Fruit fly (Drosophila melanogaster): ENCODE measurements around the gene CG10650.

- TF ChIP-seq usp (GFP tag; optimal IDR thresholded peaks at IDR 0.05) = no peak
- no peak for TF ChIP-seq CG8478 (optimal IDR thresholded peaks at IDR 0.05)
- no peak for TF ChIP-seq pan (optimal IDR thresholded peaks at IDR 0.05)
- no peak for TF ChIP-seq EcR (GFP tag; optimal IDR thresholded peaks at IDR 0.05)
These were observed 13.4 kb upstream of the CG10650 start, which contains the start of gene RpL30 for dm6 chr2L:19009130-19009529.
